Worm (Caenorhabditis elegans) whole organism, L2 larva: ENCODE measurements around the gene spl-3.
"Not testable (repeated sequence)": the region's sequence is repeated elsewhere in the genome, so short reads cannot be mapped to it uniquely, and the experiment has no call there.

Experiments
- C34F6.9 ChIP-seq: fragments of 150-350 bp; optimal IDR thresholded peaks from 2 replicates; lab custom pipeline; 2014; ENCODE audit warnings: missing biosample characterization, missing genetic modification characterization
- F13H6.1 ChIP-seq: sonication (generic microtip); optimal IDR thresholded peaks from 2 replicates; lab custom pipeline; 2016; ENCODE audit warnings: missing genetic modification characterization, missing compliant biosample characterization
- R02D3.7 ChIP-seq: fragments of 150-350 bp; optimal IDR thresholded peaks from 2 replicates; lab custom pipeline; 2014; ENCODE audit warnings: missing biosample characterization, missing genetic modification characterization
- ZK546.5 ChIP-seq: sonication (generic microtip); optimal IDR thresholded peaks from 2 replicates; lab custom pipeline; 2017; ENCODE audit warnings: missing biosample characterization, missing genetic modification characterization
- ama-1 ChIP-seq: fragments of 150-350 bp; optimal IDR thresholded peaks from 2 replicates; lab custom pipeline; 2018; ENCODE audit warnings: inconsistent platforms
- ceh-82 ChIP-seq: fragments of 150-350 bp; optimal IDR thresholded peaks from 2 replicates; lab custom pipeline; 2014; ENCODE audit warnings: missing biosample characterization, missing genetic modification characterization
- crh-2 ChIP-seq: sonication (generic microtip); optimal IDR thresholded peaks from 2 replicates; lab custom pipeline; 2017; ENCODE audit warnings: missing biosample characterization, missing genetic modification characterization
- dmd-4 ChIP-seq: sonication (generic microtip); optimal IDR thresholded peaks from 2 replicates; lab custom pipeline; 2017; ENCODE audit warnings: missing biosample characterization, missing genetic modification characterization
- elt-1 ChIP-seq: fragments of 150-350 bp; optimal IDR thresholded peaks from 2 replicates; lab custom pipeline; 2014; ENCODE audit warnings: missing biosample characterization, missing genetic modification characterization
- fos-1 ChIP-seq: fragments of 150-350 bp; optimal IDR thresholded peaks from 2 replicates; lab custom pipeline; 2014; ENCODE audit warnings: missing biosample characterization, missing genetic modification characterization
- gmeb-1 ChIP-seq: fragments of 150-350 bp; optimal IDR thresholded peaks from 2 replicates; lab custom pipeline; 2014; ENCODE audit warnings: missing biosample characterization, missing genetic modification characterization
- lin-11 ChIP-seq: fragments of 150-350 bp; sonication (generic microtip); optimal IDR thresholded peaks from 2 replicates; lab custom pipeline; 2014; ENCODE audit warnings: missing biosample characterization, missing genetic modification characterization, inconsistent platforms, mixed read lengths
- lin-13 ChIP-seq: fragments of 150-350 bp; optimal IDR thresholded peaks from 2 replicates; lab custom pipeline; 2014; ENCODE audit warnings: missing biosample characterization, missing genetic modification reagents, missing genetic modification characterization
- lin-39 ChIP-seq: fragments of 150-350 bp; optimal IDR thresholded peaks from 2 replicates; lab custom pipeline; 2014; ENCODE audit warnings: missing biosample characterization, missing genetic modification reagents, missing genetic modification characterization
- lsy-2 ChIP-seq, 2 experiments: fragments of 150-350 bp in 1 of 2; sonication (generic microtip) in 1 of 2; optimal IDR thresholded peaks; 2 replicates each; lab custom pipeline; 2014 to 2017; ENCODE audit warnings: missing biosample characterization in 2 of 2, missing genetic modification characterization in 2 of 2
- mbf-1 ChIP-seq: sonication (generic microtip); optimal IDR thresholded peaks from 2 replicates; lab custom pipeline; 2017; ENCODE audit warnings: missing biosample characterization, missing genetic modification characterization
- mdl-1 ChIP-seq, 2 experiments: fragments of 150-350 bp in 1 of 2; sonication (generic microtip) in 1 of 2; optimal IDR thresholded peaks; 2 replicates each; lab custom pipeline; 2017; ENCODE audit warnings: missing biosample characterization in 2 of 2, missing genetic modification characterization in 2 of 2
- nhr-10 ChIP-seq: sonication (generic microtip); optimal IDR thresholded peaks from 2 replicates; lab custom pipeline; 2017; ENCODE audit warnings: missing biosample characterization, missing genetic modification characterization
- nhr-11 ChIP-seq: fragments of 150-350 bp; optimal IDR thresholded peaks from 2 replicates; lab custom pipeline; 2014; ENCODE audit warnings: missing biosample characterization, missing genetic modification characterization
- nhr-12 ChIP-seq: fragments of 150-350 bp; optimal IDR thresholded peaks from 2 replicates; lab custom pipeline; 2014; ENCODE audit warnings: missing biosample characterization, missing genetic modification characterization
- nhr-21 ChIP-seq: fragments of 150-350 bp; optimal IDR thresholded peaks from 2 replicates; lab custom pipeline; 2014; ENCODE audit warnings: missing biosample characterization, missing genetic modification characterization
- nhr-23 ChIP-seq: fragments of 150-350 bp; optimal IDR thresholded peaks from 2 replicates; lab custom pipeline; 2014; ENCODE audit warnings: missing biosample characterization, missing genetic modification reagents, missing genetic modification characterization
- nhr-237 ChIP-seq: fragments of 150-350 bp; optimal IDR thresholded peaks from 2 replicates; lab custom pipeline; 2014; ENCODE audit warnings: missing biosample characterization, missing genetic modification characterization
- nhr-77 ChIP-seq: fragments of 150-350 bp; optimal IDR thresholded peaks from 2 replicates; lab custom pipeline; 2014; ENCODE audit warnings: missing biosample characterization, missing genetic modification characterization
- peb-1 ChIP-seq: fragments of 150-350 bp; optimal IDR thresholded peaks from 2 replicates; lab custom pipeline; 2014; ENCODE audit warnings: missing biosample characterization, missing genetic modification characterization
- skn-1 ChIP-seq: sonication (generic microtip); optimal IDR thresholded peaks from 2 replicates; lab custom pipeline; 2017; ENCODE audit warnings: missing biosample characterization, missing genetic modification characterization
- sma-3 ChIP-seq: sonication (generic microtip); optimal IDR thresholded peaks from 2 replicates; lab custom pipeline; 2016; ENCODE audit warnings: missing genetic modification reagents, missing genetic modification characterization, missing compliant biosample characterization
- sma-9 ChIP-seq, 2 experiments: fragments of 150-350 bp in 1 of 2; sonication (generic microtip) in 1 of 2; optimal IDR thresholded peaks; 2 replicates each; lab custom pipeline; 2014 to 2016; ENCODE audit warnings: missing genetic modification characterization in 2 of 2, mild to moderate bottlenecking in 1 of 2, missing biosample characterization in 1 of 2, missing compliant biosample characterization in 1 of 2, missing genetic modification reagents in 1 of 2, moderate library complexity in 1 of 2
- snpc-4 ChIP-seq: fragments of 150-350 bp; optimal IDR thresholded peaks from 2 replicates; lab custom pipeline; 2014; ENCODE audit warnings: missing biosample characterization, missing genetic modification characterization
- unc-55 ChIP-seq: fragments of 150-350 bp; sonication (generic microtip); optimal IDR thresholded peaks from 3 replicates; lab custom pipeline; 2014; ENCODE audit warnings: missing biosample characterization, missing genetic modification reagents, missing genetic modification characterization
- zag-1 ChIP-seq: fragments of 150-350 bp; optimal IDR thresholded peaks from 2 replicates; lab custom pipeline; 2014; ENCODE audit warnings: missing biosample characterization, missing genetic modification characterization
- ztf-4 ChIP-seq: fragments of 150-350 bp; optimal IDR thresholded peaks from 2 replicates; lab custom pipeline; 2014; ENCODE audit warnings: missing biosample characterization, missing genetic modification characterization

The spl-3 gene

DNA sequence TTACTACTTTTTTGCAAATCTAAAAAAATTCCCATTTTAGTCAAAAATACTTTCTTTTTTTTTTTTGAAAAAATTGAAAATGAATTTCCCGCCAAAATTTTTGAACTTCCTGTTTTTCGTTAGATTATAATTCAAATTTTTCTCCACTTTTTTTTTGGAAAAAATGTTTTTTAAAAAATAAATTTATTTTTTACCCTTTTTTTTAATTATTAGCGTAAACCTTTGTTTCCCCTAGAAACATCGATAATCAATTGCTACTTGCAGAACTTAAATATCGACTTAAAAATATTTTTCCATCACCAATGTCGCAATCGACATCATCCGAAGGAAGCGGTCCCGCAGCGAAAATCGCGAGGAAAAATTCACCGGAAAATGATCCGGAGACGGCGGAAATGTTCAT, 22.5 kb upstream of the spl-3 start, which contains the start of gene cec-2:
TSS of gene cec-2 (plus strand) at position 301 of the 400 bp plus-strand sequence.
- TF ChIP-seq snpc-4 (tag; lab: Kevin White, UChicago) (no peak), lin-39 (no peak), lin-13 (GFP tag; lab: Kevin White, UChicago) (no peak), fos-1 (tag; lab: Kevin White, UChicago) (no peak), peb-1 (tag; lab: Kevin White, UChicago) (no peak), sma-3 (GFP tag; lab: Kevin White, UChicago) (no peak), ZK546.5 (tag; lab: Kevin White, UChicago) (no peak), ztf-4 (tag; lab: Kevin White, UChicago) (no peak), lin-11 (tag; lab: Kevin White, UChicago) (no peak), nhr-21 (tag; lab: Kevin White, UChicago) (no peak), nhr-10 (tag; lab: Kevin White, UChicago) (no peak), ama-1 (no peak), elt-1 (tag; lab: Kevin White, UChicago) (no peak), ceh-82 (tag; lab: Kevin White, UChicago) (no peak)

DNA sequence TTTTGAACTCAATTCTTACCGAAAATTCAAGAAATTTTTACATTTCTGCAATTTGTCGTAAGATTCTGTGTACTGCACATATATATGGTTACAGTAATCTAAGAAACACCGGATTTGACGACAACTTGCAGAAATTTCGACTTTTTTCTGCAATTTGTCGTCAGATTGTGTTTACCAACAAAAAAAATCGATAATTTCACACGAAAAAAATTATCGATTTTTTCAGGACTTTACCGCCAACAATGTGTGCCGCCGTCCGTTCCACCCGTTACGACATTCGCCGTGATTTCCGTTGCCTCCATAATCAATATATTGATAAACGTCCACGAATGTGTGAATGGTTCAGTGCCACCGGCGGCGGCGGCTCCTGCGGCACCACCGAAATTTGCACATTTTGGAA, 18.5 kb upstream of the spl-3 start:
- TF ChIP-seq lsy-2 (tag; optimal IDR thresholded peaks at IDR 0.05; lab: Kevin White, UChicago) = no peak
- TF ChIP-seq ceh-82 (tag; lab: Kevin White, UChicago) = no peak
- no peak for TF ChIP-seq ZK546.5 (tag; lab: Kevin White, UChicago)
- TF ChIP-seq R02D3.7 = no peak
- no peak for TF ChIP-seq nhr-12 (tag; lab: Kevin White, UChicago)
- TF ChIP-seq gmeb-1 (tag; lab: Kevin White, UChicago) = no peak
- TF ChIP-seq unc-55 = no peak
- no peak for TF ChIP-seq F13H6.1
- TF ChIP-seq lin-11 (tag; lab: Kevin White, UChicago) = no peak
- TF ChIP-seq nhr-237 (tag; lab: Kevin White, UChicago) = no peak
- TF ChIP-seq nhr-11 = no peak
- no peak for TF ChIP-seq mbf-1 (tag; lab: Kevin White, UChicago)
- TF ChIP-seq zag-1 = no peak
- TF ChIP-seq elt-1 (tag; lab: Kevin White, UChicago) = no peak
- no peak for TF ChIP-seq nhr-77
- no peak for TF ChIP-seq nhr-21 (tag; lab: Kevin White, UChicago)
- TF ChIP-seq mdl-1 (tag; optimal IDR thresholded peaks at IDR 0.05; lab: Kevin White, UChicago) = no peak
- TF ChIP-seq nhr-10 (tag; lab: Kevin White, UChicago) = no peak
- no peak for TF ChIP-seq lin-13 (GFP tag; lab: Kevin White, UChicago)

DNA sequence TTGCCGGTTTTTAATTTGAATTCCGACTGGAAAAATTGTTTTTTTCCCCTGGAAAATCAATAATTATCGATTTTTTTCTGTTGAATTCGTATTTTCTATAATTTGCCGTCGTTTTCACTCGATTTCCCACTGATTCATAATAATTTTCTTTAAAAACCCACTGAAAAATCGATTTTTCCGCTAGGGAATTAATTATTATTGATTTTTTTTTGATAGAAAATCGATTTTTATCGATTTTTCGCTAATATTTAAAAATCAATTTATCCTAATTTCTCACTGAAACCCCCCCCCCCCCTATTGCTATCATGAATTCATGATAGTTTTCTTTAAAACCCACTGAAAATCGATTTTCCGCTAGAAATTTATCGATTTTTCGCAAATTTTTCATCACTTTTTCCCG, 16.3 kb upstream of the spl-3 start:
- no peak for TF ChIP-seq ZK546.5 (tag; lab: Kevin White, UChicago)
- no peak for TF ChIP-seq ama-1
- TF ChIP-seq nhr-10 (tag; lab: Kevin White, UChicago) = no peak
- TF ChIP-seq mdl-1 (tag; optimal IDR thresholded peaks at IDR 0.05; lab: Kevin White, UChicago) = no peak
- TF ChIP-seq nhr-23 (tag; lab: Kevin White, UChicago) = no peak
- TF ChIP-seq ztf-4 (tag; lab: Kevin White, UChicago) = no peak
- no peak for TF ChIP-seq R02D3.7
- no peak for TF ChIP-seq nhr-11

DNA sequence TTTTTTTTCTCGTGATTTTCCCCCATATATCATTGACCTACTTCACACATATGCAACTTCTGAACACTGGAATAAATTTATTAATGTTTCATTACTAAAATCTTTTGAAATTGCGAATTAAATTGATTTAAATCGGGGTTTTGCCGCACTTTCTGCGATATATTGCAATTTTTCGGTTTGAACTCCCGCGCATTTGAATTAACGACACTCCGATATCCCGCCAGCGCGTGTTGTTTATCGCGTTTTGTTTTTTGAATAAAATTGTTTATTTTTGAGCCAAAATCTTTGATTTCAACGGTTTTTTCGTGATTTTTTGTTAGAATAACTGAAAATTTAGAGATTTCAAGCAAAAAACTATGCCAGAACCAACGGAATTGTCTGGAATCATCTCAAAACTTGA, 15.2 kb upstream of the spl-3 start, which contains the start of gene Y104H12D.2:
TSS of gene Y104H12D.2 (plus strand) at position 340 of the 400 bp plus-strand sequence.
- TF ChIP-seq C34F6.9 = peak; percentile 15
- no peak for TF ChIP-seq ztf-4 (tag; lab: Kevin White, UChicago)
- TF ChIP-seq lsy-2 (tag; optimal IDR thresholded peaks at IDR 0.05; lab: Kevin White, UChicago) = peak; percentile 6 to 68
- no peak for TF ChIP-seq dmd-4 (tag; lab: Kevin White, UChicago)
- peak; percentile 35 for TF ChIP-seq unc-55
- peak; percentile 93 for TF ChIP-seq gmeb-1 (tag; lab: Kevin White, UChicago)
- TF ChIP-seq lin-13 (GFP tag; lab: Kevin White, UChicago) = peak; percentile 37
- peak; percentile 23 for TF ChIP-seq crh-2 (tag; lab: Kevin White, UChicago)

DNA sequence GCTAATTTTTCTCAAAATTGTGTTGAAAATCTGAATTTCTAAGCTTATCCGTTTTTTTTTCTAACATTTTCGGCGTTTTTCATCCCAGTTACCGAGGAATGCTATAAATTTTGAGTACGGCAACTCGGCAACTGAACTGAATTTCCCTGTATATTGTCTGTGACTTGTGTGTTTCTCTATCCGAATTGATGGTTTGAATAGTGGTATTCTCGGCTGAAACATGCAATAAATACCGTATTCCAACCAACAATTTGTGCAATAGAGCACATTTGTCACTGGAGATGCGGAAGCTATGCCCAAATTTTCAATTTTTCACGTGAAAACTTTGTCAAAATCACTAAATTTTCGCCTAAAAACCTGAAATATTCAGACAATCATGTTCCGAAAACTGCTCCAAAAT, 10.6 kb upstream of the spl-3 start, which contains the start of gene rmif-2:
TSS of gene rmif-2 (plus strand) at position 301 of the 400 bp plus-strand sequence.
- TF ChIP-seq lin-11 (tag; lab: Kevin White, UChicago); nhr-77; skn-1 (tag; lab: Kevin White, UChicago): not testable (repeated sequence)
- TF ChIP-seq, all 48 proteins: peak for 0; not testable (repeated sequence) for 48

- TF ChIP-seq ceh-82 (tag; lab: Kevin White, UChicago); sma-9 (GFP tag; optimal IDR thresholded peaks at IDR 0.05; lab: Kevin White, UChicago); sma-9 (tag; optimal IDR thresholded peaks at IDR 0.05; lab: Kevin White, UChicago); elt-1 (tag; lab: Kevin White, UChicago): not testable (repeated sequence)
Measured at ce11 chrIV:1187502-1187901, 5.4 kb upstream of the spl-3 start, which contains the start of gene mdt-20. mdt-20 (plus strand) TSS chrIV:1187802.
